Worm (Caenorhabditis elegans) whole organism, L4/young adult: ENCODE data around the gene msp-152.

Source experiments
- W03F9.2 ChIP-seq: fragments of 150-350 bp; optimal IDR thresholded peaks from 2 replicates; lab custom pipeline; 2014; ENCODE audit warnings: missing biosample characterization, missing genetic modification characterization
- dao-5 ChIP-seq: sonication (generic microtip); optimal IDR thresholded peaks from 2 replicates; lab custom pipeline; 2016; ENCODE audit warnings: missing genotype, missing genetic modification characterization, moderate library complexity, missing compliant biosample characterization
- him-1 ChIP-seq: sonication (generic microtip); optimal IDR thresholded peaks from 2 replicates; lab custom pipeline; 2016; ENCODE audit warnings: missing genotype, missing genetic modification reagents, missing genetic modification characterization, missing compliant biosample characterization

DNA sequence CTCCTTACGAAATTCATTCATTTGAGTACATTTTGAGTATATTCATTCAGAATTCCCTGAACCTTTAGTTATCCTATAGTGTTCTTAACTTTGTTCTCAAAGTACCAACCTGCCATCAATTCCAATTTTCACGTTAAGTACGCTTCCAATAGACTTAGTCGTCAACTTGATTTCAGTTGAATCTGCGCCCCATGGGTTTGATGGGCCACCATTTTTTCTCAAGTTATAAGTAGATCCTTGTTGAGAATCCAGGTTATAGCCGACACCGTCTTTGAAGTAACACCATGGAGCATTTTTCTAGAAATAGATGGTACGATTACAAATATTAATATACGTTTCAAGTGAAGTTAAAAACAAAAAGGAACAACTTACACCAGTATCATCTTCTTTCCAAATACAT lies 8.1 kb upstream of the msp-152 start:
- no peak for TF ChIP-seq him-1
- no peak for TF ChIP-seq dao-5 (tag; lab: Kevin White, UChicago)
- TF ChIP-seq W03F9.2 (tag; lab: Kevin White, UChicago): no peak
